Fruit fly (Drosophila melanogaster) whole organism, embryonic: ENCODE data around the gene CG43117.
A peak's percentile ranks its signal among the peaks of the same experiment; 100 is the strongest.

Source experiments
- Abd-B ChIP-seq: fragments of 200-800 bp; sonication (Bioruptor generic); optimal IDR thresholded peaks from 2 replicates; lab custom pipeline; 2018; ENCODE audit warnings: missing biosample characterization, mild to moderate bottlenecking, missing genetic modification characterization, moderate library complexity
- Ada2b ChIP-seq: fragments of 200-800 bp; sonication (Bioruptor generic); IDR thresholded peaks from 2 replicates; pipeline ENCODE4 v1.3.6; 2022; ENCODE audit warnings: missing biosample characterization, missing genetic modification characterization
- BEAF-32 ChIP-seq: fragments of 200-800 bp; sonication (Bioruptor generic); optimal IDR thresholded peaks from 3 replicates; lab custom pipeline; 2017; ENCODE audit warnings: missing biosample characterization, missing genetic modification characterization, mild to moderate bottlenecking, moderate library complexity, missing genetic modification reagents
- Bteb2 ChIP-seq: fragments of 200-800 bp; sonication (Bioruptor generic); optimal IDR thresholded peaks from 2 replicates; lab custom pipeline; 2016; ENCODE audit warnings: missing biosample characterization, missing genetic modification characterization
- CG11723 ChIP-seq: fragments of 200-800 bp; sonication (Bioruptor generic); optimal IDR thresholded peaks from 2 replicates; lab custom pipeline; 2017; ENCODE audit warnings: missing biosample characterization, mild to moderate bottlenecking, missing genetic modification characterization
- CG12659 ChIP-seq: fragments of 200-800 bp; sonication (Bioruptor generic); optimal IDR thresholded peaks from 3 replicates; lab custom pipeline; 2017; ENCODE audit warnings: mild to moderate bottlenecking, missing biosample characterization, missing genetic modification reagents, missing genetic modification characterization
- CG13123 ChIP-seq: fragments of 200-800 bp; sonication (Bioruptor generic); optimal IDR thresholded peaks from 2 replicates; lab custom pipeline; 2016; ENCODE audit warnings: missing biosample characterization, missing genetic modification characterization
- CG13287 ChIP-seq: fragments of 200-800 bp; sonication (Bioruptor generic); IDR thresholded peaks from 2 replicates; pipeline ENCODE4 v1.3.6; 2022; ENCODE audit warnings: missing biosample characterization, missing genetic modification characterization; ENCODE audit not compliant: partially characterized antibody
- CG13624 ChIP-seq: fragments of 200-800 bp; sonication (Bioruptor generic); optimal IDR thresholded peaks from 2 replicates; lab custom pipeline; 2016; ENCODE audit warnings: missing biosample characterization, missing genetic modification characterization
- CG14710 ChIP-seq: fragments of 200-800 bp; sonication (Bioruptor generic); optimal IDR thresholded peaks from 3 replicates; lab custom pipeline; 2019; ENCODE audit warnings: missing biosample characterization, mild to moderate bottlenecking, missing genetic modification characterization, moderate library complexity
- CG16863 ChIP-seq: fragments of 200-800 bp; sonication (Bioruptor generic); optimal IDR thresholded peaks from 3 replicates; lab custom pipeline; 2016; ENCODE audit warnings: missing biosample characterization, missing genetic modification characterization
- CG1832 ChIP-seq: fragments of 200-800 bp; sonication (Bioruptor generic); optimal IDR thresholded peaks from 2 replicates; lab custom pipeline; 2017; ENCODE audit warnings: missing biosample characterization, mild to moderate bottlenecking, missing genetic modification characterization, inconsistent platforms
- CG33213 ChIP-seq: fragments of 200-800 bp; sonication (Bioruptor generic); optimal IDR thresholded peaks from 3 replicates; lab custom pipeline; 2016; ENCODE audit warnings: missing biosample characterization, missing genetic modification characterization
- CG3847 ChIP-seq: fragments of 200-800 bp; sonication (Bioruptor generic); IDR thresholded peaks from 2 replicates; pipeline ENCODE4 v1.3.6; 2022; ENCODE audit warnings: missing biosample characterization, missing genetic modification characterization
- CG4360 ChIP-seq: fragments of 200-800 bp; sonication (Bioruptor generic); IDR thresholded peaks from 2 replicates; pipeline ENCODE4 v1.3.6; 2022; ENCODE audit warnings: missing biosample characterization, missing genetic modification characterization
- CG4404 ChIP-seq: fragments of 200-800 bp; sonication (Bioruptor generic); IDR thresholded peaks from 2 replicates; pipeline ENCODE4 v1.3.6; 2022; ENCODE audit warnings: missing biosample characterization, missing genetic modification characterization
- CG4617 ChIP-seq: fragments of 200-800 bp; sonication (Bioruptor generic); optimal IDR thresholded peaks from 3 replicates; lab custom pipeline; 2016; ENCODE audit warnings: missing biosample characterization, missing genetic modification characterization, borderline replicate concordance
- CG6175 ChIP-seq: fragments of 200-800 bp; sonication (Bioruptor generic); IDR thresholded peaks from 3 replicates; pipeline ENCODE4 v1.3.6; 2022; ENCODE audit warnings: missing biosample characterization, missing genetic modification characterization
- CG6683 ChIP-seq: fragments of 200-800 bp; sonication (Bioruptor generic); optimal IDR thresholded peaks from 2 replicates; lab custom pipeline; 2017; ENCODE audit warnings: missing biosample characterization, mild to moderate bottlenecking, missing genetic modification characterization, missing genetic modification reagents
- Dll ChIP-seq: fragments of 200-800 bp; sonication (Bioruptor generic); IDR thresholded peaks from 4 replicates; pipeline ENCODE4 v1.3.6; 2022; ENCODE audit warnings: missing biosample characterization, missing genetic modification characterization; ENCODE audit not compliant: partially characterized antibody
- Dref ChIP-seq: fragments of 200-800 bp; sonication (Bioruptor generic); IDR thresholded peaks from 2 replicates; pipeline ENCODE4 v1.3.6; 2022; ENCODE audit warnings: missing biosample characterization, missing genetic modification characterization
- E2f1 ChIP-seq: fragments of 200-800 bp; sonication (Bioruptor generic); IDR thresholded peaks from 2 replicates; pipeline ENCODE4 v1.3.6; 2022; ENCODE audit warnings: missing biosample characterization, missing genetic modification characterization
- Ets65A ChIP-seq: fragments of 200-800 bp; sonication (Bioruptor generic); peaks from one replicate; lab custom pipeline; 2016; ENCODE audit warnings: missing biosample characterization, missing genetic modification characterization
- HmgD ChIP-seq: fragments of 200-800 bp; sonication (Bioruptor generic); optimal IDR thresholded peaks from 3 replicates; lab custom pipeline; 2016; ENCODE audit warnings: missing biosample characterization, missing genetic modification characterization
- Lhr ChIP-seq: fragments of 200-800 bp; sonication (Bioruptor generic); optimal IDR thresholded peaks from 3 replicates; lab custom pipeline; 2017; ENCODE audit warnings: mild to moderate bottlenecking, missing biosample characterization, missing genetic modification reagents, missing genetic modification characterization
- MBD-R2 ChIP-seq: fragments of 200-800 bp; sonication (Bioruptor generic); IDR thresholded peaks from 2 replicates; pipeline ENCODE4 v1.3.6; 2022; ENCODE audit warnings: missing biosample characterization, missing genetic modification characterization
- MESR4 ChIP-seq: fragments of 200-800 bp; sonication (Bioruptor generic); optimal IDR thresholded peaks from 2 replicates; lab custom pipeline; 2018; ENCODE audit warnings: missing biosample characterization, mild to moderate bottlenecking, missing genetic modification characterization, moderate library complexity
- Scr ChIP-seq: fragments of 200-800 bp; sonication (Bioruptor generic); IDR thresholded peaks from 2 replicates; pipeline ENCODE4 v1.3.6; 2022; ENCODE audit warnings: missing biosample characterization, missing genetic modification characterization; ENCODE audit not compliant: partially characterized antibody
- Sin3A ChIP-seq: fragments of >200 bp; optimal IDR thresholded peaks from 2 replicates; lab custom pipeline; 2018
- Stat92E ChIP-seq, 3 experiments: fragments of >200 bp in 2 of 3; fragments of 200-800 bp in 1 of 3; sonication (Bioruptor generic) in 1 of 3; optimal IDR thresholded peaks; 2 replicates each; lab custom pipeline; 2017 to 2019; ENCODE audit warnings: missing biosample characterization in 3 of 3, missing genetic modification characterization in 3 of 3, mild to moderate bottlenecking in 1 of 3, moderate library complexity in 1 of 3
- ac ChIP-seq: fragments of 200-800 bp; sonication (Bioruptor generic); optimal IDR thresholded peaks from 3 replicates; lab custom pipeline; 2017; ENCODE audit warnings: missing biosample characterization, mild to moderate bottlenecking, missing genetic modification characterization
- ato ChIP-seq: fragments of 200-800 bp; sonication (Bioruptor generic); IDR thresholded peaks from 2 replicates; pipeline ENCODE4 v1.3.6; 2022; ENCODE audit warnings: missing biosample characterization, missing genetic modification characterization; ENCODE audit not compliant: partially characterized antibody
- bcd ChIP-seq: fragments of 200-800 bp; sonication (Bioruptor generic); optimal IDR thresholded peaks from 2 replicates; lab custom pipeline; 2017; ENCODE audit warnings: missing biosample characterization, mild to moderate bottlenecking, missing genetic modification characterization
- caup ChIP-seq: fragments of 200-800 bp; sonication (Bioruptor generic); optimal IDR thresholded peaks from 3 replicates; lab custom pipeline; 2017; ENCODE audit warnings: missing biosample characterization, mild to moderate bottlenecking, missing genetic modification characterization, moderate library complexity; ENCODE audit not compliant: severe bottlenecking
- chif ChIP-seq, 2 experiments: fragments of 200-800 bp; sonication (Bioruptor generic); optimal IDR thresholded peaks; 3 replicates each; lab custom pipeline; 2016; ENCODE audit warnings: missing biosample characterization in 2 of 2, missing genetic modification characterization in 2 of 2
- en ChIP-seq: fragments of 200-800 bp; sonication (Bioruptor generic); optimal IDR thresholded peaks from 2 replicates; lab custom pipeline; 2016; ENCODE audit warnings: missing biosample characterization, missing genetic modification characterization
- ftz-f1 ChIP-seq: fragments of 200-800 bp; sonication (Bioruptor generic); optimal IDR thresholded peaks from 2 replicates; lab custom pipeline; 2016; ENCODE audit warnings: missing biosample characterization, missing genetic modification characterization
- gcm2 ChIP-seq: fragments of 200-800 bp; sonication (Bioruptor generic); optimal IDR thresholded peaks from 2 replicates; lab custom pipeline; 2016; ENCODE audit warnings: missing biosample characterization, missing genetic modification characterization
- ham ChIP-seq: fragments of 200-800 bp; sonication (Bioruptor generic); IDR thresholded peaks from 2 replicates; pipeline ENCODE4 v1.3.6; 2022; ENCODE audit warnings: missing biosample characterization, missing genetic modification characterization
- kah ChIP-seq: fragments of 200-800 bp; sonication (Bioruptor generic); optimal IDR thresholded peaks from 2 replicates; lab custom pipeline; 2018; ENCODE audit warnings: missing biosample characterization, mild to moderate bottlenecking, missing genetic modification characterization
- ken ChIP-seq: fragments of 200-800 bp; sonication (Bioruptor generic); IDR thresholded peaks from 3 replicates; pipeline ENCODE4 v1.3.6; 2022; ENCODE audit warnings: missing biosample characterization, missing genetic modification characterization
- knrl ChIP-seq: fragments of 200-800 bp; sonication (Bioruptor generic); IDR thresholded peaks from 3 replicates; pipeline ENCODE4 v1.3.6; 2022; ENCODE audit warnings: missing biosample characterization, missing genetic modification characterization; ENCODE audit not compliant: partially characterized antibody
- nmo ChIP-seq: fragments of 200-800 bp; sonication (Bioruptor generic); optimal IDR thresholded peaks from 2 replicates; lab custom pipeline; 2018; ENCODE audit warnings: missing biosample characterization, mild to moderate bottlenecking, missing genetic modification characterization, moderate library complexity
- rib ChIP-seq: fragments of 200-800 bp; sonication (Bioruptor generic); IDR thresholded peaks from 2 replicates; pipeline ENCODE4 v1.3.6; 2022; ENCODE audit warnings: missing biosample characterization, missing genetic modification characterization
- ro ChIP-seq: fragments of 200-800 bp; sonication (Bioruptor generic); IDR thresholded peaks from 2 replicates; pipeline ENCODE4 v1.3.6; 2022; ENCODE audit warnings: missing biosample characterization, missing genetic modification characterization
- sd ChIP-seq: fragments of 200-800 bp; sonication (Bioruptor generic); optimal IDR thresholded peaks from 3 replicates; lab custom pipeline; 2018; ENCODE audit warnings: missing biosample characterization, mild to moderate bottlenecking, missing genetic modification characterization, moderate library complexity
- stc ChIP-seq: fragments of 200-800 bp; sonication (Bioruptor generic); IDR thresholded peaks from 2 replicates; pipeline ENCODE4 v1.3.6; 2022; ENCODE audit warnings: missing biosample characterization, missing genetic modification characterization
- toy ChIP-seq: fragments of 200-800 bp; sonication (Bioruptor generic); IDR thresholded peaks from 2 replicates; pipeline ENCODE4 v1.3.6; 2022; ENCODE audit warnings: missing biosample characterization, missing genetic modification characterization
- trem ChIP-seq: fragments of 200-800 bp; optimal IDR thresholded peaks from 3 replicates; lab custom pipeline; 2019; ENCODE audit warnings: missing biosample characterization, mild to moderate bottlenecking, missing genetic modification characterization, moderate library complexity
- trh ChIP-seq: fragments of 200-800 bp; sonication (Bioruptor generic); optimal IDR thresholded peaks from 2 replicates; lab custom pipeline; 2016; ENCODE audit warnings: missing biosample characterization, missing genetic modification characterization
- tx ChIP-seq: fragments of 200-800 bp; sonication (Bioruptor generic); optimal IDR thresholded peaks from 2 replicates; lab custom pipeline; 2016; ENCODE audit warnings: missing biosample characterization, missing genetic modification characterization

Gene CG43117

dm6 chr3R:26452345-26452744 is 2.2 kb upstream of the CG43117 start, which contains the start of gene CG5447 (continued):
- TF ChIP-seq HmgD (GFP tag; lab: Kevin White, UChicago) (peak; percentile 18), tx (GFP tag; lab: Kevin White, UChicago) (peak; percentile 24), CG3847 (peak; percentile 59), trem (tag; lab: Kevin White, UChicago) (peak; percentile 71), Dll (GFP tag; lab: Robert Waterston, UW) (peak; percentile 40; the same call in 2 of the 4 replicates), en (no peak), CG16863 (GFP tag; lab: Kevin White, UChicago) (no peak), MBD-R2 (GFP tag; lab: Robert Waterston, UW) (peak; percentile 53; the same call in 1 of the 2 replicates), caup (no peak), MESR4 (peak; percentile 80), CG14710 (tag; lab: Kevin White, UChicago) (peak; percentile 99), CG4617 (GFP tag; lab: Kevin White, UChicago) (peak; percentile 66), Dref (GFP tag; lab: Robert Waterston, UW) (peak; percentile 38; the same call in 1 of the 2 replicates), Sin3A (lab: Kevin White, UChicago) (peak; percentile 15), Lhr (GFP tag; lab: Kevin White, UChicago) (peak; percentile 55), CG13287 (GFP tag; lab: Robert Waterston, UW) (peak; percentile 68), ac (no peak), trh (GFP tag; lab: Kevin White, UChicago) (no peak), toy (GFP tag; lab: Robert Waterston, UW) (no peak), BEAF-32 (GFP tag; lab: Kevin White, UChicago) (peak; percentile 22), nmo (GFP tag; lab: Kevin White, UChicago) (peak; percentile 7), Scr (GFP tag; lab: Robert Waterston, UW) (0 out of 2 replicates have a peak, but pooled peaks have one; percentile 26), Stat92E (GFP tag; optimal IDR thresholded peaks at IDR 0.05; lab: Kevin White, UChicago) (peak in 1 of 3 experiments; percentile 3), chif (GFP tag; optimal IDR thresholded peaks at IDR 0.05; lab: Kevin White, UChicago) (no peak), sd (tag; lab: Kevin White, UChicago) (peak; percentile 79), CG33213 (GFP tag; lab: Kevin White, UChicago) (peak; percentile 22), ftz-f1 (GFP tag; lab: Kevin White, UChicago) (no peak)

dm6 chr3R:26455838-26456237 is 1.2 kb downstream of the CG43117 start, which contains the start of gene Pdf:
Gene Pdf, minus strand, starts transcription at chr3R:26456141.
- no peak for TF ChIP-seq CG13624 (GFP tag; lab: Kevin White, UChicago)
- no peak for TF ChIP-seq CG12659 (GFP tag; lab: Kevin White, UChicago)
- TF ChIP-seq ro (GFP tag; lab: Robert Waterston, UW) = 0 out of 2 replicates have a peak, but pooled peaks have one; percentile 7
- no peak for TF ChIP-seq CG4404 (GFP tag; lab: Robert Waterston, UW)
- no peak for TF ChIP-seq Abd-B
- no peak for TF ChIP-seq CG11723 (GFP tag; lab: Kevin White, UChicago)
- 0 out of 3 replicates have a peak, but pooled peaks have one; percentile 12 for TF ChIP-seq knrl (GFP tag; lab: Robert Waterston, UW)
- TF ChIP-seq Bteb2 (GFP tag; lab: Kevin White, UChicago) = no peak
- no peak for TF ChIP-seq bcd (GFP tag; lab: Kevin White, UChicago)
- TF ChIP-seq gcm2 (GFP tag; lab: Kevin White, UChicago) = no peak
- no peak for TF ChIP-seq Ada2b (GFP tag; lab: Robert Waterston, UW)
- TF ChIP-seq CG13123 (GFP tag; lab: Kevin White, UChicago) = no peak
- no peak for TF ChIP-seq kah (GFP tag; lab: Kevin White, UChicago)
- no peak for TF ChIP-seq E2f1 (GFP tag; lab: Robert Waterston, UW)
- no peak for TF ChIP-seq stc (GFP tag; lab: Robert Waterston, UW)
- no peak for TF ChIP-seq ken
- TF ChIP-seq CG6683 (GFP tag; lab: Kevin White, UChicago) = no peak
- TF ChIP-seq Ets65A (GFP tag; lab: Kevin White, UChicago) = peak; percentile 81
- 0 out of 3 replicates have a peak, but pooled peaks have one; percentile 12 for TF ChIP-seq CG6175 (GFP tag; lab: Robert Waterston, UW)
- no peak for TF ChIP-seq rib (GFP tag; lab: Robert Waterston, UW)
- TF ChIP-seq ham = no peak
- no peak for TF ChIP-seq CG1832 (GFP tag; lab: Kevin White, UChicago)
- TF ChIP-seq ato (GFP tag; lab: Robert Waterston, UW) = no peak
- TF ChIP-seq CG4360 (GFP tag; lab: Robert Waterston, UW) = no peak
